1 worm cellular context compared by ENCODE assay signal in genomic region chrII:10800209-10800608, ce11.
TF ChIP-seq lines count a peak whose summit lies in the region.

No protein-coding gene starts in this region.

TF ChIP-seq in whole organism, L1 larva, 84 proteins besides CTCF, POLR2A, EP300 and RAD21 (continued from another document):
- TF ChIP-seq alr-1 (tag; optimal IDR thresholded peaks at IDR 0.05; lab: Kevin White, UChicago; ENCODE audit: borderline replicate concordance) = no peak
- no peak for TF ChIP-seq ces-1 (GFP tag; optimal IDR thresholded peaks at IDR 0.05; lab: Kevin White, UChicago)
- TF ChIP-seq aly-2 (tag; optimal IDR thresholded peaks at IDR 0.05; lab: Kevin White, UChicago) = no peak
- no peak for TF ChIP-seq ztf-4 (tag; optimal IDR thresholded peaks at IDR 0.05; lab: Kevin White, UChicago)
- TF ChIP-seq grh-1 (GFP tag; IDR thresholded peaks at IDR 0.05; lab: Robert Waterston, UW) = no peak
- no peak for TF ChIP-seq lin-15B (tag; optimal IDR thresholded peaks at IDR 0.05; lab: Kevin White, UChicago)
- peak; percentile 21 for TF ChIP-seq egl-13 (tag; optimal IDR thresholded peaks at IDR 0.05; lab: Kevin White, UChicago)
- TF ChIP-seq snpc-4 (tag; optimal IDR thresholded peaks at IDR 0.05; lab: Kevin White, UChicago) = no peak
- no peak for TF ChIP-seq ztf-11 (tag; optimal IDR thresholded peaks at IDR 0.05; lab: Kevin White, UChicago)
- TF ChIP-seq xbp-1 (tag; optimal IDR thresholded peaks at IDR 0.05; lab: Kevin White, UChicago) = no peak
- TF ChIP-seq nhr-90 (tag; optimal IDR thresholded peaks at IDR 0.05; lab: Kevin White, UChicago; ENCODE audit: poor library complexity) = no peak
- no peak for TF ChIP-seq dsc-1 (tag; optimal IDR thresholded peaks at IDR 0.05; lab: Kevin White, UChicago)
- TF ChIP-seq lir-3 (tag; optimal IDR thresholded peaks at IDR 0.05; lab: Kevin White, UChicago; ENCODE audit: poor library complexity) = no peak
- TF ChIP-seq lsy-2 (tag; optimal IDR thresholded peaks at IDR 0.05; lab: Kevin White, UChicago) = peak in 1 of 2 experiments; percentile 3
- no peak for TF ChIP-seq egl-27 (tag; optimal IDR thresholded peaks at IDR 0.05; lab: Kevin White, UChicago)
- no peak for TF ChIP-seq isw-1 (GFP tag; IDR thresholded peaks at IDR 0.05; lab: Robert Waterston, UW)
- TF ChIP-seq mep-1 (tag; optimal IDR thresholded peaks at IDR 0.05; lab: Kevin White, UChicago) = no peak
- no peak for TF ChIP-seq blmp-1 (tag; optimal IDR thresholded peaks at IDR 0.05; lab: Kevin White, UChicago)
- no peak for TF ChIP-seq mdl-1 (tag; optimal IDR thresholded peaks at IDR 0.05; lab: Kevin White, UChicago)
- no peak for TF ChIP-seq hlh-4 (tag; optimal IDR thresholded peaks at IDR 0.05; lab: Kevin White, UChicago)
- peak; percentile 28 for TF ChIP-seq nhr-71 (tag; optimal IDR thresholded peaks at IDR 0.05; lab: Kevin White, UChicago)
- no peak for TF ChIP-seq nhr-12 (tag; optimal IDR thresholded peaks at IDR 0.05; lab: Kevin White, UChicago)
- TF ChIP-seq mef-2 (tag; optimal IDR thresholded peaks at IDR 0.05; lab: Kevin White, UChicago) = peak; percentile 13
- TF ChIP-seq zag-1 (tag; optimal IDR thresholded peaks at IDR 0.05; lab: Kevin White, UChicago) = no peak
- no peak for TF ChIP-seq nhr-28 (tag; optimal IDR thresholded peaks at IDR 0.05; lab: Kevin White, UChicago)
- TF ChIP-seq mab-9 (GFP tag; IDR thresholded peaks at IDR 0.05; lab: Robert Waterston, UW) = no peak
TF ChIP-seq in whole organism, L1 larva: peak in this region for 6.
